Fruit fly (Drosophila melanogaster) whole organism, wandering third instar larva: ENCODE results near the gene Trf.

Source experiments
- CG9705 ChIP-seq: fragments of 200-800 bp; sonication (Bioruptor generic); optimal IDR thresholded peaks from 2 replicates; lab custom pipeline; 2018; ENCODE audit warnings: missing biosample characterization, mild to moderate bottlenecking, missing genetic modification characterization
- HLH106 ChIP-seq: fragments of 200-800 bp; optimal IDR thresholded peaks from 3 replicates; lab custom pipeline; 2019; ENCODE audit warnings: missing biosample characterization, mild to moderate bottlenecking, missing genetic modification characterization, moderate library complexity
- Hnf4 ChIP-seq: fragments of 200-800 bp; sonication (Bioruptor generic); optimal IDR thresholded peaks from 2 replicates; lab custom pipeline; 2016; ENCODE audit warnings: missing biosample characterization, mild to moderate bottlenecking, missing genetic modification characterization
- Hr83 ChIP-seq: fragments of 200-300 bp; sonication (Bioruptor generic); optimal IDR thresholded peaks from 2 replicates; lab custom pipeline; 2016; ENCODE audit warnings: missing biosample characterization, mild to moderate bottlenecking, missing genetic modification characterization, moderate library complexity; ENCODE audit not compliant: poor library complexity, severe bottlenecking
- Jra ChIP-seq: sonication (Bioruptor generic); optimal IDR thresholded peaks from 2 replicates; lab custom pipeline; 2016; ENCODE audit warnings: missing biosample characterization, missing genetic modification characterization
- dmrt93B ChIP-seq: fragments of 200-800 bp; sonication (Bioruptor generic); optimal IDR thresholded peaks from 2 replicates; lab custom pipeline; 2018; ENCODE audit warnings: missing biosample characterization, mild to moderate bottlenecking, missing genetic modification characterization
- dsf ChIP-seq: sonication (Bioruptor generic); optimal IDR thresholded peaks from 2 replicates; lab custom pipeline; 2016; ENCODE audit warnings: missing biosample characterization, missing genetic modification characterization, borderline replicate concordance
- h ChIP-seq: fragments of 200-800 bp; sonication (Bioruptor generic); optimal IDR thresholded peaks from 3 replicates; lab custom pipeline; 2016; ENCODE audit warnings: missing biosample characterization, mild to moderate bottlenecking, missing genetic modification characterization
- usp ChIP-seq: fragments of >200 bp; optimal IDR thresholded peaks from 2 replicates; lab custom pipeline; 2017; ENCODE audit warnings: missing biosample characterization, missing genetic modification characterization

- TF ChIP-seq Hnf4 (GFP tag; lab: Kevin White, UChicago) (no peak), Hr83 (no peak), CG9705 (GFP tag; lab: Kevin White, UChicago) (no peak), dsf (no peak), dmrt93B (GFP tag; lab: Kevin White, UChicago) (no peak), usp (GFP tag; lab: Kevin White, UChicago) (no peak), h (GFP tag; lab: Kevin White, UChicago) (no peak), Jra (no peak), HLH106 (tag; lab: Kevin White, UChicago) (no peak)
Observed at dm6 chr2L:8080645-8081044, 8.0 kb downstream of the Trf start.
